Worm (Caenorhabditis elegans): ENCODE measurements around the gene T10G3.1.
"Not testable (repeated sequence)": the region's sequence is repeated elsewhere in the genome, so short reads cannot be mapped to it uniquely, and the experiment has no call there.

Gene T10G3.1

DNA sequence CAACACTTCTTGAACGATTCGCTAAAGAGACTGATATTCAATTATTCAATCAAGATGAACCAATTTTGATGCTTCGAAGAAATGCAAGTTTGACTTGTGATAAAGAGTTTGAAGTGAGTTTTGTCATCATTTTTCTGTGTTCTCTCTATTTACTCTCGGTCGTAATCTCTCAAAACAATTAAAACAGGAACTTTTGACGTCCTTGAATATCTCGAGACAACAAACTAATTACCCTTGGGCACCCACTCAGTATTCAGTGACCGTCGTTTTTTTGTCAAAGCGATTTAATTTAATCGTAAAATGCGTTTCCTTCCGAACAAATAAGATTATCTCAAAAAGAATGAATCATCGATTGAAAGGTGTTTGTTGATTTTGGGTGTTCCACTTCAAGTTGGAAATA is 9.4 kb downstream of the T10G3.1 start:
- no peak for TF ChIP-seq unc-62 (GFP tag; optimal IDR thresholded peaks at IDR 0.05)

DNA sequence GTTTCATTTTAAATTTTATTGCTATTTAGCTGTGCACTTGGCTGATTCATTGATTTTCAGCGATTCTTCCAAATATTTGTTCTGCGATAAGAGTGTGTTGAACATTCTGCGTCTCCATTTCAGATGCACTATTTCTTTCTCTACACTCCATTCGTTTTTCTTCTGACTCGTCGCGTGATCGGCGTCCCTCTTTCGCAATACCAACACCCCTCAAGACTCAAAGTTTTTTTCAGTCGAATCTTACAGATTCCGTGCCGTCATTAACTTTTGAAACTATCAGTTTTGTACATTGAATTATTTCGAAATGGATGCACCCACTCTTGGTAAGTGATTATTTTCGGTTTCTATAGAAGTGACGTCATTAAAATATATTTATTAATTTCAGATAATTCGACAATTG is 10.5 kb downstream of the T10G3.1 start, which contains the start of gene frm-10:
frm-10 (plus strand) TSS at position 234 of the 400 bp plus-strand sequence.
- no peak for TF ChIP-seq unc-62 (GFP tag; optimal IDR thresholded peaks at IDR 0.05)

DNA sequence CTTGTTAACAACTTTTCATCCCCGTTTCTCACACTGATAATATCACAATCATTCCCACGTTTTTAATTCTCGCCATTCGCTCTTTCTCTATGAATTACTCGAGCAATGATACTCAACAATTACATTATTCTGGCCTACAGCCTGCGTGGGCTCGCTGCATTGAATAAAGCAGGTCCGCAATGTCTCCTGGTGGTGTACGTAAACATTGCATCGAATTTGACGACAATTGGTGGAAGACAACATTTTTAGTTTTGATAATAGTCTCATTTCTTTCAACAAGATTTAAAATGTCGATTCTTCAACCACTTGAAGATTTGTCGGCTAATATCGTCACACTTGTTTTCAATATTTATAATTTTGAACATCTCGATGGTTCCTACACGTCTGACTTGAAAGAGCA is 14.2 kb downstream of the T10G3.1 start, which contains the start of gene bath-39:
bath-39 (plus strand) TSS at position 137 of the 400 bp plus-strand sequence.
- TF ChIP-seq unc-62 (GFP tag; optimal IDR thresholded peaks at IDR 0.05): no peak

DNA sequence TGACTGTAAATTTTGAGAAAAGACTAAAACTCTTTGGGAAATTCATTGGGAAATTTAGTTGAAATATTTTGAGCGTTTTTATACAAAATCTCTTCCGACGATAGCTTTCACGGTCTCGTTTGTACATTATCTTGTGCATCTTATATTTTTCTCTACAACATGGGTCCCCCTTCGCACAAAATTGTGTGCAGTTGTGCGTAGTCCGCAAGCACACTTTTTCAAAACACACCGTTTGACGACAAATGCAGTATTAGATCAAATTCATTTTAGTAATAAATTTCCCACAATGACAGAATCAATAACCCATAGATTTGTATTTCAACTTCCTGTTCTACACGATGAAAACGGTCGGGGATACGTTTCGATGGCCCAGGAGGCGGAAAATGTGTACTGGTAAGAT is 15.6 kb downstream of the T10G3.1 start, which contains the start of gene F25H9.2:
F25H9.2 (plus strand) TSS at position 226 of the 400 bp plus-strand sequence.
- TF ChIP-seq unc-62 (GFP tag; optimal IDR thresholded peaks at IDR 0.05): no peak

DNA sequence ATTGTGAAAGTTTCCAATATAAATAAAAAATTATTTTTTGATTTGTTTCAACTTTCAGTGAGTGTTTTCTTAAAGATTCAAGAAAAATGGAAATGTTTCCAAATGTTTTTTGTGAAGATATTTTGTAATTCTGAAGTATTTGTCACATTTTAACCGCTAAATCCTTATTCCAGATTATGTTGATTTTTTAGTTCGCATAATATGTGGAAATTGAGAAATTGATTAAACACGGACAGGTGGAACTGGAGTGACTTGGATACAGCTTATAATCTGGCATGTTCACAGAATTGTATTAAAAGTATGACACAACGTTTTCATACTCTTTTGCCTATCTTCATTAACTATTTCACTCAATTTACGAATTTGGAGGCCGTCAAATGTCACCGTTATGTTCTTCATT is 18.0 kb downstream of the T10G3.1 start, which contains the start of gene lurp-3:
lurp-3 (plus strand) TSS at position 301 of the 400 bp plus-strand sequence.
- TF ChIP-seq unc-62 (GFP tag; optimal IDR thresholded peaks at IDR 0.05): no peak

DNA sequence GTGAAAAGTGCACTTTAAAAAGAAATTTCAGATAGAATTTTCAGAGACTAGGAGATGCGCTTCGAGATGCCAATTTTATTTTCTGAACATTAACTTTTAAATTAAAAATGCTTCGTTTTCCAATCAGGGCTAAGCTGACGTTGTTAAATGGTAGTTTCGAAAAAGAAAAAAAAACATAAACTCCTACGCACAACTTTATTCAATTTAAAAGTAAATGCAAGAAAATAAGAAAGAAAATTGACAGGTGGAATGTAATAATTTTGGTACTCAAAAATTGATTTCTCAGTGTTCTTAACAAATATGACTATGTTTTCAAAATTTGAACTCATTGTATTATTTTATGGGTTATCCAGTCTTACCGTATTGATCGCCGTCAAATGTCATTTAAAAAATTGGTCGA is 20.1 kb downstream of the T10G3.1 start, which contains the start of gene lurp-2:
lurp-2 (plus strand) TSS at position 301 of the 400 bp plus-strand sequence.
- no peak for TF ChIP-seq unc-62 (GFP tag; optimal IDR thresholded peaks at IDR 0.05)

DNA sequence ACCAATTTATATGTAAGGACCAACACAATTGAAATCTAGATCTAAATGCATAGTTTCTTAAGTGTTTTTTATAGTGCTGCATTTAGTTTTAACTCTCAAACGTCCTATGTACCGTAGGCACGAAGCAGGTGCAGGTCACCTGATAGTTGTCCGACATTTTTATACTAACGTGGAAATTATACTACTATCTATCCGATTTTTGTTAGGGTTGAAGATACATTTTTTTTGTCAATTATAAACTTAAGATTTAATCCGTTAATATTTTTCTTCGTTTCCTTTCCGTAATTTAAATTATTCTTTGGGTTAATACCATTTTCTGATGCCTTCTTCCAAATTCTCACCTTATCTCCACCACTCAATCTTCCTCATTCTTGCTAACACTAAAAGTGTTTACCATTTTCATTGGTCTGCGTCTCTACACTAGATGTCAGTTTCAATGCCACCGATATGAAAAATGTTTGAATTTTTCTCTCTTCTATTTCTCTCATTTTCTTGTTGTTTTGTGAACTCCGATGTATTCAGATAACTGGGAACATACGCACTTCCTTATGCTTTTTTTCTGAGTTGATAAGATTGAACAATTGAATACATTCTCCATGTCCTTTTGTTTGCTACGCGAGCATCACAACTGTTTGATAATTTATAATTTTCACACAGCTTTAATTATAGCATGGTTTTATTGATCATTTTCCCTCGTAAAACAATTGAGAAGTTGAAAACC is 28.1 kb downstream of the T10G3.1 start, which contains the start of gene Y2H9A.4:
Y2H9A.4 (plus strand) TSS at position 671 of the 721 bp plus-strand sequence.
- no peak for TF ChIP-seq unc-62 (GFP tag; optimal IDR thresholded peaks at IDR 0.05)

DNA sequence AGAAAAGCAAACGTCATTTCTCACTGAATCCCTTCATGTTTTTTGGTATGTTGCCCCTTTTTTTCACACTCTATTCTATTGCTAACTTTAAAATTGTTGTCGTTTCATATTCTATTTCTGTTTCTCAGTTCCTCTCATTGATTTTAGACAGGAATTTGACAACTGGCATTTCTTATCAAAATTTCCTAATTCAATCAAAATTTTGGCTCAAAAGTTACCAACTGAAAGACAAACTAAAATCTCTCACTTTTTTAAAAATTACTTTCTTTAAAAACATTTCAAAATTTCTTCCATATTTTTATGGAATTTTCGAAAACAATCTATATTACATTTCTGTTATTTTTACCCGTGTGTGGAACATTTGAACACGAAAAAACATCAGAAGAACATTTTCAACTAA is 29.9 kb downstream of the T10G3.1 start, which contains the start of gene Y2H9A.6:
Y2H9A.6 (plus strand) TSS at position 301 of the 400 bp plus-strand sequence.
- TF ChIP-seq unc-62 (GFP tag; optimal IDR thresholded peaks at IDR 0.05): not testable (repeated sequence)

DNA sequence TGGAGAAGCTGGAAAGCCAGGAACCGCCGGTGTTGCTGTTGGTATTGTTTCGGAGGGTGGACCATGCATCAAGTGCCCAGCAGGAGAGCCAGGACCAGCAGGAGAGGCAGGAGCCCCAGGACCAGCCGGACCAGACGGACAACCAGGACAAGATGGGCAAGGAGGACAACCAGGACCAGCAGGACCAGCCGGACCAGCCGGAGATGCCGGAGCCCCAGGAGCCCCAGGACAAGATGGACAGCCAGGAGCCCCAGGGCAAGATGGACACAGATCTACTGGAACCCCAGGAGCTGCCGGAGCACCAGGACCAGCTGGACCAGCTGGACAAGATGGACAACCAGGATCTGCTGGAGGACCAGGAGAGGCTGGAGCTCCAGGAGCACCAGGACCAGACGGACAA is 30.7 kb downstream of the T10G3.1 start:
- no peak for TF ChIP-seq unc-62 (GFP tag; optimal IDR thresholded peaks at IDR 0.05)

DNA sequence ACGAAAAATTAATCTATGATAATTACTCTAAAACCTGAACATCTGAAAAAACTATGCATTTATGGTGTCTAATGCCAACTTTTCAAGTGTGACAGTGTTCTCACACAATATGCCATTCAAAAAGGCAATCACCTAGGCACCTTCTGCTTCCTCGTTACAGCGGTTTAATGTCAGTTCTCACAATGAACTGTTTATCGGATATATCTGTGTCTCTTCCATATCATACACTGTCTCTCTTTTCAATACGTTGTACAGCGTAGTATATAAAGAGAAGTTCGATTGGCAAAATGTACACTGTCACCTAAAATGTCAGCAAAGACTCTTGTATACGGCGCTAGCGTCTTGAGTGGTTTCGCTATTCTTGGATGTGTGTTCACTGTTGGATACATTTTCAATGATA is 31.8 kb downstream of the T10G3.1 start, which contains the start of gene col-162:
col-162 (plus strand) TSS at position 301 of the 400 bp plus-strand sequence.
- TF ChIP-seq unc-62 (GFP tag; optimal IDR thresholded peaks at IDR 0.05): no peak

DNA sequence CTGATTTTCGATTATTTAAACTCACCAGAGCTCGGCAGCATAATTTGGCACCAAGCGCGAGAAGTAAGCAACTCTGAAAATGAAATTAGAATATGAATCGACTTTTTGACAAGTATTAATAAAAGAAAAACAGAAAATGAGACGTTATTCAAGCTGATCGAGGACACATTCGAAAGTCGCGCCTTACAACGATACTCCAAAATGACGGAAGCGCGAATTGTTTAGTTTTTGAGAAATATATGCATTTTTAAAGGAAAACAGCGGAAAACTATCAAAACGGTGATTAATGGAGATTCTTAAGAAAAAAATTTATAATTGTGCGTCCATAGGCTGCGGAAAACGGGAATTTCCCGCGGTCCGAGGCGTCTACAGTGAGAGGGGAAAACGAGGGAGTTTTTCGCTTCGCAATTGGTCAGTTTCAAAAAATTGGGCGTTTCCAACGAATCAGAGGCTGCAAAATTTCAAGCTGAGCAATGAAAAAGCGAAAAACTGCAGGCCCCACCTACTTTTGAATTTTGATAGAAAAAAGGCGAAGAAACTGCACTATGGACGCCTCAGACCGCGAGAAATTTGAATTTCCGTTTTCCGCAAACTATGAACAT is 35.9 kb downstream of the T10G3.1 start, which contains the start of gene mes-4:
mes-4 (minus strand) TSS at position 73 of the 602 bp plus-strand sequence.
- TF ChIP-seq unc-62 (GFP tag; optimal IDR thresholded peaks at IDR 0.05): no peak

DNA sequence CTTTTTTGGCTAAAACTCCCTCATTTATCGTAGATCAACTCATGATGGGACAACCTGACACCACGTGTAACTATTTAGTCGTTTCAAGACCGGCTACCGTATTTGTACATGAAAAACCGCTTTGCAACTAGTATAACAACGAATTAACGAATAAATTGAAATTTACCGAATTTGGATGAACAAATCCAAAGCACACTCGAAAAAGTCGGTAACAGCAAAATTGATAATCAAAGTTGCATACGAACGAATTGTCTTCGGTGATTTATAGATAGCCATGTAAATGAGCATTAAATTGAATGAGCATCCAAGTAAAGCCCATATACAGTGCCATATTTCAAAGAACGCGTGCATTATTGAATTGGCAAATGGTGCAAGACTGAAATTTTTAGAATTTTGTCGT is 41.1 kb downstream of the T10G3.1 start, which contains the start of gene srd-17:
srd-17 (minus strand) TSS at position 351 of the 400 bp plus-strand sequence.
- no peak for TF ChIP-seq unc-62 (GFP tag; optimal IDR thresholded peaks at IDR 0.05)

DNA sequence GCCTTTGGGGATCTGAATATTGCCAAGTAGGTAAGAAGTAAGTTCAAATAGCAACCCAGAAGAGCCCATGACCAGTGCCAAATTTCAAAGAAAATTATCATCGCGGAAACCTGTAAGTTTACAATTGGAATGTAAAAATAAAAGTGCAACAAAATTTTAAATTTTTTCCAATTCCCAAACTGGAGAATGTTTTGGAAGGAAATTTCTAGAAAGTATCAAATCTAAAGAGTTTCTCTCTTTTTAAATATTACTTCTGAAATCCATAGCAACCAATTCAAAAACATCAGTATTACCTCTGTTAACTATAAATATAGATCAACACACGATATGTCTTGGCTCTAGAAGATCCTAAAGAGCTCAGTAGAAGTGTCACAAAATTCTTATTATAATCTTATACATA is 44.8 kb downstream of the T10G3.1 start, which contains the start of gene srd-19:
srd-19 (minus strand) TSS at position 101 of the 400 bp plus-strand sequence.
- TF ChIP-seq unc-62 (GFP tag; optimal IDR thresholded peaks at IDR 0.05): no peak

DNA sequence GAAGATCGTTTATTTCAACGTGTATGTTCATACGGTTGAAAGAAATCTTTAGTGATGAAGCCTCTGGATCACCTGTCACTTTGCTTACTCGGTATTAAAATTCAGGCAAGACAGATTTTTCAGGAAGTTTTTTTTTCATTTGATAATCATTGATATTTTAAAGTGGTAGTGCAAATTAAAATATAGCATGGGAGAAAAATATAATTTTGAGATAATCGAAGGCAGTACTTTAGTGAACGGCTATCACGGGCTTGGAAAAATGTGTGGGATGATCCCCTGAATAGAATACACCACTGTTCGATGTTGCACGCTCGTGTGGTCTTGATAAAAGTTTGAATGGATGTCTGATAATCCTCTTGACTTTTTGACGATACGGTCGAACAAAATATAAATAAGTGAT is 46.1 kb downstream of the T10G3.1 start:
- no peak for TF ChIP-seq unc-62 (GFP tag; optimal IDR thresholded peaks at IDR 0.05)

DNA sequence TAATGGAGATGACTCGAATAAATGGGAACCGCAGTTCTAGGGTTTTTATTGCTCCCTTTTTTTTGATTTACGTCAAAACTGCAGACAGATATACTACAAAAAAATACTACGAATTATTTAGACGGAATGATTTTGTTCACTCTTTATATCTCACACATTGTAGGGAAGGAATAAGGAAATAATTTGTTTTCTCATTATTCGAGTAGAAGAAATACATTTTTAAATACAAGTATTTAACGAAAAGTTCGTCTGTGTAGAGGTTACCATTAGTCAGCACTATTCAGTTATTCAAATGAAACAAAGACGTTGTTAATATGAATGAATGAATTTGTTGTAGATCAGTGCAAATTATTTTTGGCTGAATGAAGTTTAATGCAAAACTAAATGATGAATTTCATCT is 46.7 kb downstream of the T10G3.1 start, which contains the start of gene srd-18:
srd-18 (minus strand) TSS at position 101 of the 400 bp plus-strand sequence.
- no peak for TF ChIP-seq unc-62 (GFP tag; optimal IDR thresholded peaks at IDR 0.05)

DNA sequence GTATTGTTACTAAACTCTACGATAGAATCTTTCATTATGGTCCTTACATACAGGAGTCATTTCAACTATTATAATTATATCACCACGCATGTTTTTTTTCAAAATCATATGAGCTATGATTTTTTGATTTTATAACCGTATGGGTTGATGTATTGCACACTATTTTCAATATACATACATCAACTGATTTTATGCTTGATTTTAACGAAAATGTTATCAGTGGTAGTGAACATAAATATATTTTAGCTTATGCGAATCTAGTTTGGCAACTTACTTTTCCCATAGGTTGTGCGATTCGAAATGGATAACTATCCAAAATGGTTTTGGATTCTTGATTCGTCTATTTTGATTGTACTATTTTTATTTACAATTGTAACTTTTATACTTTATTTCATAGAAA is 49.9 kb downstream of the T10G3.1 start, which contains the start of gene srv-10:
srv-10 (plus strand) TSS at position 301 of the 400 bp plus-strand sequence.
- no peak for TF ChIP-seq unc-62 (GFP tag; optimal IDR thresholded peaks at IDR 0.05)
